Fruit fly (Drosophila melanogaster) whole organism, prepupa: Measurements from ENCODE around the gene CG12535.

Source experiments
- CG10669 ChIP-seq: fragments of 200-800 bp; sonication (Bioruptor generic); optimal IDR thresholded peaks from 3 replicates; lab custom pipeline; 2018; ENCODE audit warnings: missing biosample characterization, mild to moderate bottlenecking, missing genetic modification characterization, moderate library complexity
- CG16779 ChIP-seq: fragments of 200-800 bp; sonication (Bioruptor generic); optimal IDR thresholded peaks from 3 replicates; lab custom pipeline; 2017; ENCODE audit warnings: missing biosample characterization, mild to moderate bottlenecking, missing genetic modification characterization
- CG4318 ChIP-seq: fragments of 200-800 bp; sonication (Bioruptor generic); optimal IDR thresholded peaks from 3 replicates; lab custom pipeline; 2017; ENCODE audit warnings: missing biosample characterization, mild to moderate bottlenecking, missing genetic modification characterization
- Sox102F ChIP-seq: fragments of 200-800 bp; sonication (Bioruptor generic); optimal IDR thresholded peaks from 2 replicates; lab custom pipeline; 2016; ENCODE audit warnings: missing biosample characterization, mild to moderate bottlenecking, missing genetic modification characterization

DNA sequence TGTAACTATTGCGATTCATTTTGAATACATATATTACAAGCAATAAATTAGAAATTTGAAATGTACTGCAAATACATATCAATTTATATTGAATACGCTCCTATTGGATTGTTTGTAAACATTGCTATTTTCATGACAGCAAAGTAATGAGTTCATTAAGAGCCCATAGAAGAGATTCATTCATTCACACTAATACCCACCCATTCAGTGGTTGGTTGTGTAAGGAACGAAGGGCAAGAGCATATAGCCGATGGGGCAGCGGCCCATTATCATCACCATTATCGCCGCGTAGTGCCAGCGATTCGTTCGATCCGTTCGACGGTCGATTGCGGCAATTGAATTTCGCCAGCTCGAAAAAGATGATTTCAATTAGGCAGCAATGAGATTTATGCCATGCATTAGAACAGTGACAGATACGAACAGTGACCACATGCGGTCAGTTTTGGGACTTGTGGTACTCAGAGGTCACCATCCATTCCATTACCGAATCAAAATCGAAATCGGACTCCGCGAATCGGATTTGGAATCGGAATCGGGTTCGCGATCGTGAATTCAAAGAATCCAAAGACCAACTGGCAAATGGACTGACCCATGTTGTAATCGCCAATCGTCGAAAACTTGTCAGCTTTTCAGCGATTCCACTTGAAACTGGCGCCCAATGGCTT, 6.1 kb downstream of the CG12535 start:
- no peak for TF ChIP-seq Sox102F (GFP tag; lab: Kevin White, UChicago)
- no peak for TF ChIP-seq CG10669
- TF ChIP-seq CG16779 (tag; lab: Kevin White, UChicago) = no peak
- TF ChIP-seq CG4318 (GFP tag; lab: Kevin White, UChicago) = no peak
